Fruit fly (Drosophila melanogaster): ENCODE data around the gene CG43390.

The CG43390 gene

dm6 chr3L:11561946-11562760, 17.6 kb downstream of the CG43390 start, which contains the start of the genes CG7394 and Mob2 (continued):
- TF ChIP-seq Taf1 (GFP tag; IDR thresholded peaks at IDR 0.05): peak; percentile 88
- peak; percentile 93 for TF ChIP-seq CG30403 (GFP tag; optimal IDR thresholded peaks at IDR 0.05)
- TF ChIP-seq gce (GFP tag; IDR thresholded peaks at IDR 0.05): peak; percentile 81
- peak; percentile 96 to 99 for TF ChIP-seq crp (GFP tag; optimal IDR thresholded peaks at IDR 0.05)
- TF ChIP-seq her (GFP tag; optimal IDR thresholded peaks at IDR 0.05): peak; percentile 46
- TF ChIP-seq Six4 (GFP tag; optimal IDR thresholded peaks at IDR 0.05): peak; percentile 90
- peak; percentile 81 for TF ChIP-seq MBD-R2 (GFP tag; IDR thresholded peaks at IDR 0.05)
- peak; percentile 94 for TF ChIP-seq gem (tag; optimal IDR thresholded peaks at IDR 0.05)
- TF ChIP-seq Sox102F (GFP tag; optimal IDR thresholded peaks at IDR 0.05): peak; percentile 96
- peak; percentile 90 for TF ChIP-seq bcd (GFP tag; optimal IDR thresholded peaks at IDR 0.05)
- TF ChIP-seq YL-1 (GFP tag; optimal IDR thresholded peaks at IDR 0.05): peak; percentile 64
- peak; percentile 87 for TF ChIP-seq CG18599 (GFP tag; optimal IDR thresholded peaks at IDR 0.05)
- peak; percentile 92 for TF ChIP-seq az2 (GFP tag; optimal IDR thresholded peaks at IDR 0.05)
- peak; percentile 85 for TF ChIP-seq chn (GFP tag; optimal IDR thresholded peaks at IDR 0.05)
- peak; percentile 48 for TF ChIP-seq Usf (GFP tag; optimal IDR thresholded peaks at IDR 0.05)
- peak; percentile 63 for TF ChIP-seq D (optimal IDR thresholded peaks at IDR 0.05)
- peak; percentile 70 for TF ChIP-seq D (GFP tag; optimal IDR thresholded peaks at IDR 0.05)
- peak; percentile 85 for TF ChIP-seq CG10979 (tag; optimal IDR thresholded peaks at IDR 0.05)
- peak; percentile 75 for TF ChIP-seq Optix (GFP tag; IDR thresholded peaks at IDR 0.05)
- TF ChIP-seq eyg (GFP tag; optimal IDR thresholded peaks at IDR 0.05): peak; percentile 64
- peak; percentile 84 for TF ChIP-seq CG9817 (tag; optimal IDR thresholded peaks at IDR 0.05)
- TF ChIP-seq inv (GFP tag; IDR thresholded peaks at IDR 0.05; ENCODE audit: partially characterized antibody): peak; percentile 79
- TF ChIP-seq Hand (GFP tag; optimal IDR thresholded peaks at IDR 0.05): peak; percentile 47
- TF ChIP-seq slou (GFP tag; optimal IDR thresholded peaks at IDR 0.05): peak; percentile 88
- no peak for TF ChIP-seq h (optimal IDR thresholded peaks at IDR 0.05)
- TF ChIP-seq Atf3 (GFP tag; optimal IDR thresholded peaks at IDR 0.05): peak; percentile 77
- TF ChIP-seq Ravus (GFP tag; IDR thresholded peaks at IDR 0.05): peak; percentile 59
- TF ChIP-seq Aef1 (GFP tag; IDR thresholded peaks at IDR 0.05): peak; percentile 90
- peak; percentile 92 for TF ChIP-seq CG2678 (tag; optimal IDR thresholded peaks at IDR 0.05)
- peak; percentile 51 for TF ChIP-seq CG10147 (GFP tag; optimal IDR thresholded peaks at IDR 0.05)
- TF ChIP-seq Atf6 (GFP tag; IDR thresholded peaks at IDR 0.05): peak; percentile 94
- TF ChIP-seq CG3065 (GFP tag; optimal IDR thresholded peaks at IDR 0.05): peak; percentile 75
- TF ChIP-seq Ets65A (GFP tag): peak; percentile 95
- TF ChIP-seq CG11093 (GFP tag; IDR thresholded peaks at IDR 0.05): peak; percentile 86; the same call in 2 of the 3 replicates
- TF ChIP-seq danr (GFP tag; IDR thresholded peaks at IDR 0.05): peak; percentile 44
- TF ChIP-seq HLHmδ (GFP tag; optimal IDR thresholded peaks at IDR 0.05): no peak
- TF ChIP-seq Oli (tag; optimal IDR thresholded peaks at IDR 0.05): peak; percentile 86
- peak; percentile 85 for TF ChIP-seq stc (GFP tag; IDR thresholded peaks at IDR 0.05)
- TF ChIP-seq Fer2 (tag; optimal IDR thresholded peaks at IDR 0.05): peak; percentile 84
- peak; percentile 93 for TF ChIP-seq CG11456 (GFP tag; IDR thresholded peaks at IDR 0.05)
- TF ChIP-seq cato (GFP tag; optimal IDR thresholded peaks at IDR 0.05; ENCODE audit: borderline replicate concordance): peak; percentile 82
- TF ChIP-seq CG12744 (GFP tag; optimal IDR thresholded peaks at IDR 0.05): peak; percentile 84
- no peak; the same call in 2 of the 3 replicates for TF ChIP-seq zen2 (GFP tag; IDR thresholded peaks at IDR 0.05; ENCODE audit: partially characterized antibody)
- peak; percentile 97 for TF ChIP-seq CG17186 (GFP tag; optimal IDR thresholded peaks at IDR 0.05)
- peak; percentile 81 for TF ChIP-seq knrl (GFP tag; IDR thresholded peaks at IDR 0.05; ENCODE audit: partially characterized antibody)
- peak; percentile 73 for TF ChIP-seq Dad (GFP tag; optimal IDR thresholded peaks at IDR 0.05)
- peak; percentile 93 for TF ChIP-seq wdn (GFP tag; IDR thresholded peaks at IDR 0.05)
- peak; percentile 86 for TF ChIP-seq Scr (GFP tag; IDR thresholded peaks at IDR 0.05; ENCODE audit: partially characterized antibody)
- TF ChIP-seq Mes4 (GFP tag; optimal IDR thresholded peaks at IDR 0.05): peak; percentile 61
